Fruit fly (Drosophila melanogaster) whole organism, embryonic: Measurements from ENCODE around the gene mei-P26.

Source experiments
- Ada2b ChIP-seq: fragments of 200-800 bp; sonication (Bioruptor generic); IDR thresholded peaks from 2 replicates; pipeline ENCODE4 v1.3.6; 2022; ENCODE audit warnings: missing biosample characterization, missing genetic modification characterization
- Adf1 ChIP-seq: fragments of 200-800 bp; sonication (Bioruptor generic); IDR thresholded peaks from 2 replicates; pipeline ENCODE4 v1.3.6; 2022; ENCODE audit warnings: missing biosample characterization, missing genetic modification characterization
- CG10431 ChIP-seq: fragments of 200-800 bp; sonication (Bioruptor generic); optimal IDR thresholded peaks from 3 replicates; lab custom pipeline; 2018; ENCODE audit warnings: missing biosample characterization, mild to moderate bottlenecking, missing genetic modification characterization
- CG10654 ChIP-seq: fragments of 200-800 bp; sonication (Bioruptor generic); optimal IDR thresholded peaks from 2 replicates; lab custom pipeline; 2016; ENCODE audit warnings: missing biosample characterization, missing genetic modification characterization
- CG11504 ChIP-seq: fragments of 200-800 bp; sonication (Bioruptor generic); optimal IDR thresholded peaks from 3 replicates; lab custom pipeline; 2019; ENCODE audit warnings: missing biosample characterization, mild to moderate bottlenecking, missing genetic modification characterization, moderate library complexity
- CG12659 ChIP-seq: fragments of 200-800 bp; sonication (Bioruptor generic); optimal IDR thresholded peaks from 3 replicates; lab custom pipeline; 2017; ENCODE audit warnings: mild to moderate bottlenecking, missing biosample characterization, missing genetic modification reagents, missing genetic modification characterization
- CG1603 ChIP-seq: fragments of 200-800 bp; sonication (Bioruptor generic); optimal IDR thresholded peaks from 2 replicates; lab custom pipeline; 2019; ENCODE audit warnings: missing biosample characterization, mild to moderate bottlenecking, missing genetic modification characterization, moderate library complexity
- CG16863 ChIP-seq: fragments of 200-800 bp; sonication (Bioruptor generic); optimal IDR thresholded peaks from 3 replicates; lab custom pipeline; 2016; ENCODE audit warnings: missing biosample characterization, missing genetic modification characterization
- CG17328 ChIP-seq: fragments of 200-800 bp; sonication (Bioruptor generic); IDR thresholded peaks from 2 replicates; pipeline ENCODE4 v1.3.6; 2022; ENCODE audit warnings: missing biosample characterization, missing genetic modification characterization
- CG18619 ChIP-seq: fragments of 200-800 bp; sonication (Bioruptor generic); optimal IDR thresholded peaks from 3 replicates; lab custom pipeline; 2017; ENCODE audit warnings: missing biosample characterization, mild to moderate bottlenecking, missing genetic modification characterization
- CG2120 ChIP-seq: fragments of 200-800 bp; sonication (Bioruptor generic); optimal IDR thresholded peaks from 3 replicates; lab custom pipeline; 2016; ENCODE audit warnings: missing biosample characterization, missing genetic modification characterization
- CG2678 ChIP-seq: fragments of 200-800 bp; sonication (Bioruptor generic); optimal IDR thresholded peaks from 3 replicates; lab custom pipeline; 2019; ENCODE audit warnings: missing biosample characterization, mild to moderate bottlenecking, missing genetic modification characterization, moderate library complexity
- CG31224 ChIP-seq: fragments of 200-800 bp; sonication (Bioruptor generic); IDR thresholded peaks from 2 replicates; pipeline ENCODE4 v1.3.6; 2022; ENCODE audit warnings: missing biosample characterization, missing genetic modification characterization
- CG31388 ChIP-seq: fragments of 200-800 bp; sonication (Bioruptor generic); optimal IDR thresholded peaks from 2 replicates; lab custom pipeline; 2016; ENCODE audit warnings: missing biosample characterization, missing genetic modification characterization
- CG34224 ChIP-seq: fragments of 200-800 bp; sonication (Bioruptor generic); IDR thresholded peaks from 3 replicates; pipeline ENCODE4 v1.3.6; 2022; ENCODE audit warnings: missing biosample characterization, missing genetic modification characterization; ENCODE audit not compliant: partially characterized antibody
- CG3838 ChIP-seq: fragments of 200-800 bp; sonication (Bioruptor generic); optimal IDR thresholded peaks from 3 replicates; lab custom pipeline; 2016; ENCODE audit warnings: missing biosample characterization, missing genetic modification characterization
- CG4820 ChIP-seq: fragments of 200-800 bp; sonication (Bioruptor generic); optimal IDR thresholded peaks from 3 replicates; lab custom pipeline; 2016; ENCODE audit warnings: missing biosample characterization, missing genetic modification characterization
- CG7556 ChIP-seq: fragments of 200-800 bp; sonication (Bioruptor generic); optimal IDR thresholded peaks from 2 replicates; lab custom pipeline; 2017; ENCODE audit warnings: missing biosample characterization, mild to moderate bottlenecking, missing genetic modification characterization
- CG7839 ChIP-seq: fragments of 200-800 bp; sonication (Bioruptor generic); optimal IDR thresholded peaks from 3 replicates; lab custom pipeline; 2018; ENCODE audit warnings: missing biosample characterization, mild to moderate bottlenecking, missing genetic modification characterization, moderate library complexity
- CG9876 ChIP-seq: fragments of 200-800 bp; sonication (Bioruptor generic); optimal IDR thresholded peaks from 2 replicates; lab custom pipeline; 2016; ENCODE audit warnings: missing biosample characterization, missing genetic modification characterization
- CG9932 ChIP-seq: fragments of 200-800 bp; sonication (Bioruptor generic); IDR thresholded peaks from 2 replicates; pipeline ENCODE4 v1.3.6; 2022; ENCODE audit warnings: missing biosample characterization, missing genetic modification characterization
- Dref ChIP-seq: fragments of 200-800 bp; sonication (Bioruptor generic); IDR thresholded peaks from 2 replicates; pipeline ENCODE4 v1.3.6; 2022; ENCODE audit warnings: missing biosample characterization, missing genetic modification characterization
- E2f2 ChIP-seq: fragments of 200-800 bp; sonication (Bioruptor generic); IDR thresholded peaks from 2 replicates; pipeline ENCODE4 v1.3.6; 2022; ENCODE audit warnings: missing biosample characterization, missing genetic modification characterization
- Ets65A ChIP-seq: fragments of 200-800 bp; sonication (Bioruptor generic); peaks from one replicate; lab custom pipeline; 2016; ENCODE audit warnings: missing biosample characterization, missing genetic modification characterization
- Hand ChIP-seq: fragments of 200-800 bp; sonication (Bioruptor generic); optimal IDR thresholded peaks from 2 replicates; lab custom pipeline; 2017; ENCODE audit warnings: mild to moderate bottlenecking, missing biosample characterization, missing genetic modification reagents, missing genetic modification characterization
- Hmr ChIP-seq: fragments of 200-800 bp; sonication (Bioruptor generic); optimal IDR thresholded peaks from 3 replicates; lab custom pipeline; 2017; ENCODE audit warnings: mild to moderate bottlenecking, missing biosample characterization, missing genetic modification reagents, missing genetic modification characterization
- Med ChIP-seq: fragments of 200-800 bp; sonication (Bioruptor generic); peaks from one replicate; lab custom pipeline; 2016; ENCODE audit warnings: missing biosample characterization, missing genetic modification characterization, mild to moderate bottlenecking, inconsistent platforms, moderate library complexity
- Meics ChIP-seq: fragments of 200-800 bp; sonication (Bioruptor generic); optimal IDR thresholded peaks from 2 replicates; lab custom pipeline; 2017; ENCODE audit warnings: missing biosample characterization, mild to moderate bottlenecking, missing genetic modification characterization
- Rx ChIP-seq: fragments of 200-800 bp; sonication (Bioruptor generic); IDR thresholded peaks from 2 replicates; pipeline ENCODE4 v1.3.6; 2022; ENCODE audit warnings: missing biosample characterization, missing genetic modification characterization
- Scr ChIP-seq: fragments of 200-800 bp; sonication (Bioruptor generic); IDR thresholded peaks from 2 replicates; pipeline ENCODE4 v1.3.6; 2022; ENCODE audit warnings: missing biosample characterization, missing genetic modification characterization; ENCODE audit not compliant: partially characterized antibody
- az2 ChIP-seq: fragments of 200-800 bp; sonication (Bioruptor generic); optimal IDR thresholded peaks from 3 replicates; lab custom pipeline; 2016; ENCODE audit warnings: missing biosample characterization, missing genetic modification characterization
- chinmo ChIP-seq: fragments of 200-800 bp; sonication (Bioruptor generic); IDR thresholded peaks from 4 replicates; pipeline ENCODE4 v1.3.6; 2022; ENCODE audit warnings: missing biosample characterization, missing genetic modification characterization; ENCODE audit not compliant: partially characterized antibody
- dmrt99B ChIP-seq: fragments of 200-800 bp; sonication (Bioruptor generic); optimal IDR thresholded peaks from 2 replicates; lab custom pipeline; 2018; ENCODE audit warnings: missing biosample characterization, mild to moderate bottlenecking, missing genetic modification characterization, moderate library complexity
- grau ChIP-seq: fragments of 200-800 bp; optimal IDR thresholded peaks from 3 replicates; lab custom pipeline; 2019; ENCODE audit warnings: missing biosample characterization, mild to moderate bottlenecking, missing genetic modification characterization, moderate library complexity
- hkb ChIP-seq, 2 experiments: fragments of 200-800 bp in 1 of 2; fragments of >200 bp in 1 of 2; sonication (Bioruptor generic) in 1 of 2; IDR thresholded peaks in 1 of 2; optimal IDR thresholded peaks in 1 of 2; 2 replicates each; pipeline versions ENCODE4 v1.3.6 to Lab custom; 2017 to 2022; ENCODE audit warnings: missing biosample characterization in 1 of 2, missing genetic modification characterization in 1 of 2
- insv ChIP-seq, 2 experiments: fragments of 200-800 bp; sonication (Bioruptor generic); optimal IDR thresholded peaks; 3 replicates each; lab custom pipeline; 2016 to 2018; ENCODE audit warnings: missing biosample characterization in 2 of 2, missing genetic modification characterization in 2 of 2
- onecut ChIP-seq: fragments of 200-800 bp; sonication (Bioruptor generic); IDR thresholded peaks from 2 replicates; pipeline ENCODE4 v1.3.6; 2022; ENCODE audit warnings: missing biosample characterization, missing genetic modification characterization
- pan ChIP-seq, 4 experiments: fragments of >200 bp in 3 of 4; fragments of 200-800 bp in 1 of 4; sonication (Bioruptor generic) in 1 of 4; optimal IDR thresholded peaks in 3 of 4; IDR thresholded peaks in 1 of 4; 2 replicates each; pipeline versions ENCODE4 v1.3.6 to Lab custom; 2017 to 2022; ENCODE audit warnings: missing biosample characterization in 2 of 4, missing genetic modification characterization in 2 of 4, mixed read lengths in 1 of 4
- prd ChIP-seq, 3 experiments: fragments of >200 bp in 2 of 3; fragments of 200-800 bp in 1 of 3; sonication (Bioruptor generic) in 1 of 3; optimal IDR thresholded peaks in 2 of 3; IDR thresholded peaks in 1 of 3; 2 replicates in 2 of 3; 3 replicates in 1 of 3; pipeline versions ENCODE4 v1.3.6 to Lab custom; 2017 to 2022; ENCODE audit warnings: missing biosample characterization in 1 of 3, missing genetic modification characterization in 1 of 3
- repo ChIP-seq: fragments of 200-800 bp; sonication (Bioruptor generic); optimal IDR thresholded peaks from 2 replicates; lab custom pipeline; 2016; ENCODE audit warnings: missing biosample characterization, missing genetic modification characterization
- row ChIP-seq: fragments of 200-800 bp; sonication (Bioruptor generic); IDR thresholded peaks from 3 replicates; pipeline ENCODE4 v1.3.6; 2022; ENCODE audit warnings: missing biosample characterization, missing genetic modification characterization
- sens ChIP-seq: fragments of 200-800 bp; sonication (Bioruptor generic); peaks from one replicate; lab custom pipeline; 2016; ENCODE audit warnings: missing biosample characterization, missing genetic modification characterization
- sisA ChIP-seq: fragments of 200-800 bp; sonication (Bioruptor generic); IDR thresholded peaks from 2 replicates; pipeline ENCODE4 v1.3.6; 2022; ENCODE audit warnings: missing biosample characterization, missing genetic modification characterization
- ssp ChIP-seq: fragments of 200-800 bp; sonication (Bioruptor generic); IDR thresholded peaks from 2 replicates; pipeline ENCODE4 v1.3.6; 2022; ENCODE audit warnings: missing biosample characterization, missing genetic modification characterization
- stc ChIP-seq: fragments of 200-800 bp; sonication (Bioruptor generic); IDR thresholded peaks from 2 replicates; pipeline ENCODE4 v1.3.6; 2022; ENCODE audit warnings: missing biosample characterization, missing genetic modification characterization
- unpg ChIP-seq: fragments of 200-800 bp; sonication (Bioruptor generic); optimal IDR thresholded peaks from 3 replicates; lab custom pipeline; 2018; ENCODE audit warnings: missing biosample characterization, mild to moderate bottlenecking, missing genetic modification characterization, moderate library complexity
- vvl ChIP-seq: fragments of 200-800 bp; sonication (Bioruptor generic); IDR thresholded peaks from 2 replicates; pipeline ENCODE4 v1.3.6; 2022; ENCODE audit warnings: missing biosample characterization, missing genetic modification characterization
- wor ChIP-seq: fragments of 200-800 bp; sonication (Bioruptor generic); IDR thresholded peaks from 2 replicates; pipeline ENCODE4 v1.3.6; 2022; ENCODE audit warnings: missing biosample characterization, missing genetic modification characterization
- zf30C ChIP-seq: fragments of 200-800 bp; sonication (Bioruptor generic); optimal IDR thresholded peaks from 3 replicates; lab custom pipeline; 2018; ENCODE audit warnings: missing biosample characterization, mild to moderate bottlenecking, missing genetic modification characterization

mei-P26 gene

dm6 chrX:9220434-9220833 lies 57.4 kb downstream of the mei-P26 start (continued):
- TF ChIP-seq Ada2b (GFP tag; lab: Robert Waterston, UW) (peak; percentile 26; the same call in 1 of the 2 replicates), CG31388 (no peak), Ets65A (GFP tag; lab: Kevin White, UChicago) (peak; percentile 85), zf30C (GFP tag; lab: Kevin White, UChicago) (no peak), CG16863 (GFP tag; lab: Kevin White, UChicago) (peak; percentile 2), sens (GFP tag; lab: Kevin White, UChicago) (peak; percentile 54), dmrt99B (peak; percentile 26), repo (GFP tag; lab: Kevin White, UChicago) (no peak), Rx (peak; percentile 39), CG4820 (GFP tag; lab: Kevin White, UChicago) (peak; percentile 14), CG10431 (GFP tag; lab: Kevin White, UChicago) (no peak), ssp (no peak), CG3838 (GFP tag; lab: Kevin White, UChicago) (no peak), vvl (GFP tag; lab: Robert Waterston, UW) (0 out of 2 replicates have a peak, but pooled peaks have one; percentile 17), CG17328 (no peak), Hand (no peak), CG11504 (no peak), prd (optimal IDR thresholded peaks at IDR 0.05; lab: Kevin White, UChicago) (no peak), prd (GFP tag; IDR thresholded peaks at IDR 0.05; lab: Robert Waterston, UW) (peak; percentile 74), CG7839 (tag; lab: Kevin White, UChicago) (peak; percentile 23), CG2678 (tag; lab: Kevin White, UChicago) (no peak), CG1603 (peak; percentile 64), wor (0 out of 2 replicates have a peak, but pooled peaks have one; percentile 24)

dm6 chrX:9223182-9223581 lies 60.1 kb downstream of the mei-P26 start, which contains the start of gene t:
Gene t, minus strand, starts transcription at chrX:9223257.
- peak; percentile 18 for TF ChIP-seq unpg
- TF ChIP-seq CG9932: 0 out of 2 replicates have a peak, but pooled peaks have one; percentile 21
- peak; percentile 58 for TF ChIP-seq onecut (GFP tag; lab: Robert Waterston, UW)
- TF ChIP-seq CG7556 (GFP tag; lab: Kevin White, UChicago): peak; percentile 11
- peak; percentile 47 for TF ChIP-seq Med (GFP tag; lab: Kevin White, UChicago)
- TF ChIP-seq CG9876 (GFP tag; lab: Kevin White, UChicago): no peak
- TF ChIP-seq CG18619 (GFP tag; lab: Kevin White, UChicago): peak; percentile 0
- no peak for TF ChIP-seq wor
- TF ChIP-seq pan (optimal IDR thresholded peaks at IDR 0.05; lab: Kevin White, UChicago): no peak
- no peak for TF ChIP-seq pan (GFP tag; optimal IDR thresholded peaks at IDR 0.05 in 1 of 2, IDR thresholded peaks at IDR 0.05 in 1 of 2)
- no peak for TF ChIP-seq sisA (GFP tag; lab: Robert Waterston, UW)
- peak; percentile 95 for TF ChIP-seq Adf1 (GFP tag; lab: Robert Waterston, UW)
- TF ChIP-seq CG31224: no peak
- TF ChIP-seq insv (GFP tag; optimal IDR thresholded peaks at IDR 0.05; lab: Kevin White, UChicago): peak in 1 of 2 experiments; percentile 28
- peak; percentile 5 for TF ChIP-seq az2
- peak; percentile 33; the same call in 1 of the 2 replicates for TF ChIP-seq Dref (GFP tag; lab: Robert Waterston, UW)
- peak; percentile 25; the same call in 1 of the 3 replicates for TF ChIP-seq CG34224 (GFP tag; lab: Robert Waterston, UW)
- no peak for TF ChIP-seq hkb (optimal IDR thresholded peaks at IDR 0.05; lab: Kevin White, UChicago)
- TF ChIP-seq hkb (GFP tag; IDR thresholded peaks at IDR 0.05; lab: Robert Waterston, UW): 0 out of 2 replicates have a peak, but pooled peaks have one; percentile 25
- TF ChIP-seq Scr (GFP tag; lab: Robert Waterston, UW): peak; percentile 22; the same call in 1 of the 2 replicates
- TF ChIP-seq Hmr (GFP tag; lab: Kevin White, UChicago): peak; percentile 13
- TF ChIP-seq stc: no peak
- TF ChIP-seq E2f2 (GFP tag; lab: Robert Waterston, UW): peak; percentile 20; the same call in 1 of the 2 replicates
- TF ChIP-seq CG2120 (GFP tag; lab: Kevin White, UChicago): peak; percentile 19
- TF ChIP-seq row (GFP tag; lab: Robert Waterston, UW): peak; percentile 28; the same call in 1 of the 3 replicates
- no peak for TF ChIP-seq CG10654 (GFP tag; lab: Kevin White, UChicago)
- TF ChIP-seq CG12659 (GFP tag; lab: Kevin White, UChicago): peak; percentile 21
- peak; percentile 23 for TF ChIP-seq grau (tag; lab: Kevin White, UChicago)
- TF ChIP-seq Meics (GFP tag; lab: Kevin White, UChicago): peak; percentile 12
- 0 out of 4 replicates have a peak, but pooled peaks have one; percentile 29 for TF ChIP-seq chinmo (GFP tag; lab: Robert Waterston, UW)
